Fruit fly (Drosophila melanogaster) S2 (cell line): ENCODE results near the gene Aps.

Source experiments
- CG8478 ChIP-seq: fragments of >200 bp; optimal IDR thresholded peaks from 2 replicates; lab custom pipeline; 2018
- CTCF ChIP-seq, 2 experiments: fragments of >200 bp; optimal IDR thresholded peaks; 2 replicates each; lab custom pipeline; 2018

DNA sequence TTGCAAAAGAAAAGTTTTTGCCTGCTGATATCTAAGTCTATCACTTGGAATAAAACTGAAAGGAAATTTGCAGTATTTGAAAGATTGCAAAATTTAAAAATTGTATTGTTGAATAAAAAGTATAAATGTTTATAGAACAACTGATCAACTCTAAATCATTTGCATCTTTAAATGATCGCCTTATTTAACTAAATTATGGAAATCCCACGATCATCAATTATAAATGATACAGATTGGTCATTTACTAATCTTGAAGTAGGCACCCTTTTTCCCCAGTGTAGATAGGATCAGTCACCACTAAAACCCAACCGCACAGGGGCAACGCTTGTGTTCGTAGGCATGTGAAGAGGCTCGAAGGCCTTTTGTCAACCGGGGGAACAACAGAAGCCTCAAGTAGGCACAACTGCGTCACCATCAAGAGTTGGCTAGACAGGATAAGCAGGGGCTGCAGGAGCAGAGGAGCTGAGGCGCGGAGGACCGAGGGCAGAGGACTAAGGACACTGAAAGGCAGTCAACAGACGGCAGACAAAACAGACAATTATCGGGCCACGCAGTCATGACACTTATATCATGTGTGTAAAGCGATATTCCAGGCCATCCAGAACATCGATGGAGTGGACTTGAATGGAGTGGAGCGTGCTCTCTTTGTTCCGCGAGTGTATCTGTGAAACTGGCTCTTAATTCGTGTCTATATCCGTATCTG lies 51.0 kb downstream of the Aps start:
- TF ChIP-seq CTCF (optimal IDR thresholded peaks at IDR 0.05; lab: Kevin White, UChicago) (no peak), CG8478 (no peak)
